Fruit fly (Drosophila melanogaster): ENCODE measurements around the gene CG17261.

Gene CG17261

DNA sequence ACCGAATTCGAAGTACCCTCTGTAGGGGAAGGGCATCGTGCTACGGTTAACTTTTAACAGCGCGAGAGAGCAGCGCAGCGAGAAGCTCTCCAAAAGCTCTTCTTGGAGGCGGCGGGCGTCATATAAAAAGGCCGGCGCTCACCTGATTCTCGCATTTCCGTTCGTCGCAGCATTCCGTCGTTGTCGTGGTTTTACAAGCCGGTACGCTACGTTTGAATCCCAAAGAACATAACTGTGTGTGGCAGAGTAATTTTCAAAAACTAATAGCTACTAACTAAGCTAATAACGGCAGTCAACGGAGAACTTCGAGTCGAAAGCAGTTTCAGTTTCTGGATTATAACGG is 14.1 kb downstream of the CG17261 start, which contains the start of gene FASN1 (continued):
- peak; percentile 25; the same call in 1 of the 2 replicates for TF ChIP-seq inv (GFP tag; IDR thresholded peaks at IDR 0.05; ENCODE audit: partially characterized antibody)
- TF ChIP-seq CG4617 (GFP tag; optimal IDR thresholded peaks at IDR 0.05; ENCODE audit: borderline replicate concordance) = no peak
- peak; percentile 11 for TF ChIP-seq Deaf1 (tag; optimal IDR thresholded peaks at IDR 0.05)
- TF ChIP-seq CG10959 (GFP tag; IDR thresholded peaks at IDR 0.05) = no peak
- no peak for TF ChIP-seq Awh (GFP tag; IDR thresholded peaks at IDR 0.05)
- TF ChIP-seq CG13296 (GFP tag; optimal IDR thresholded peaks at IDR 0.05) = peak; percentile 42
- TF ChIP-seq CG16863 (GFP tag; optimal IDR thresholded peaks at IDR 0.05) = no peak
- 0 out of 2 replicates have a peak, but pooled peaks have one; percentile 22 for TF ChIP-seq sob (GFP tag; IDR thresholded peaks at IDR 0.05)
- TF ChIP-seq CG12071 (GFP tag; optimal IDR thresholded peaks at IDR 0.05) = peak; percentile 65
- TF ChIP-seq CG6854 (GFP tag; optimal IDR thresholded peaks at IDR 0.05) = peak; percentile 4
- TF ChIP-seq CG7928 (GFP tag; optimal IDR thresholded peaks at IDR 0.05) = no peak
- TF ChIP-seq CG13624 (GFP tag; optimal IDR thresholded peaks at IDR 0.05) = peak; percentile 28
- TF ChIP-seq org-1 (GFP tag; optimal IDR thresholded peaks at IDR 0.05) = no peak

DNA sequence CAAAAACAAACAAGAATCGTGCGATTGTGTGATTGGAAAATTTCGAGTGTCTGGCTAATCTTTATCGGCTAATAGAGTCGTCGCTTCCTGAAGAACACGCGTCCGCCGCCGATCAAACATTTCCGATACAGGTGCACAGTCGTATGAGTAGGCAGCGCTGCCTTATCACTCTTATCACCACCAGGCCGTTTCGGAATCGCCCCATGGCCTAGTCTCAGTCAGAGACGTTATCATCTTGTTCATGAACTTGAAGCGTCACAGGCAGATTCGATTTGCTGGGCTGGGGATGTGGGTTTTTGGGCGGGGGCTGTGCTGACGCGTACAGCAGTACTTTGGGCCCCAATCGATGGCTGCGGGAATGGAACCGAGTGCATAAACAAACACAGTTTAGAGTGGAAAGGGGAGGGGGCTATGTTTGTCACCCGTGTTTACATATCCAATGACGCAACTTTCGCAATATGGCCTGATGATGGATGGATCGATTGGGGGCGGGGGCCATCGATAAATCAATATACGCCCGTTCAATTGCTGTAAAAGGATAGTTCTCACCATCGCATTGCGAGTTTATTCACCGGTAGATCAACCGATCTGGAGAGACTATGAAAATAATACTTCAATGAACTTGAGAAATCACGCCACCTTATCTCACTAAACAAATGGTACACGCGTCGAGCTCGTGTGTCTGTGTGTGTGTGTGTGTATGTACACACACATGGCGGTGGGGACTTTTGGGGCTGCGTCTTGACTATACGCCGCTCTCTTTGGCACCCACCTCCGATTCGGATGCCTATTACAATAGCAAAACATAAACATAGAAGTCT is 15.8 kb downstream of the CG17261 start:
- peak; percentile 61 for TF ChIP-seq CG10543 (GFP tag; optimal IDR thresholded peaks at IDR 0.05)
- no peak for TF ChIP-seq CG12219 (GFP tag; optimal IDR thresholded peaks at IDR 0.05)
- no peak for TF ChIP-seq ara (GFP tag; IDR thresholded peaks at IDR 0.05)
- peak; percentile 41 for TF ChIP-seq cg (GFP tag; optimal IDR thresholded peaks at IDR 0.05)
- no peak for TF ChIP-seq CG7745 (tag; optimal IDR thresholded peaks at IDR 0.05)
- TF ChIP-seq stwl (tag; optimal IDR thresholded peaks at IDR 0.05) = no peak
- peak; percentile 13 for TF ChIP-seq CG15011 (GFP tag; optimal IDR thresholded peaks at IDR 0.05)
- TF ChIP-seq wek (GFP tag; optimal IDR thresholded peaks at IDR 0.05) = peak; percentile 27
- TF ChIP-seq Fer3 (tag; optimal IDR thresholded peaks at IDR 0.05) = no peak
- TF ChIP-seq HHEX (GFP tag; optimal IDR thresholded peaks at IDR 0.05) = peak; percentile 33
- TF ChIP-seq ftz-f1 (GFP tag; optimal IDR thresholded peaks at IDR 0.05) = peak; percentile 78
- TF ChIP-seq ab (GFP tag; optimal IDR thresholded peaks at IDR 0.05) = no peak
- TF ChIP-seq CG17328 (GFP tag; IDR thresholded peaks at IDR 0.05) = no peak
- peak in 1 of 2 experiments; percentile 64 for TF ChIP-seq Pdp1 (GFP tag; optimal IDR thresholded peaks at IDR 0.05)
- no peak for TF ChIP-seq toy (GFP tag; IDR thresholded peaks at IDR 0.05)
- TF ChIP-seq CG12942 (GFP tag; optimal IDR thresholded peaks at IDR 0.05) = no peak
- TF ChIP-seq Hr3 (GFP tag; optimal IDR thresholded peaks at IDR 0.05) = no peak
- peak in 1 of 2 experiments; percentile 50 for TF ChIP-seq Eip74EF (GFP tag; optimal IDR thresholded peaks at IDR 0.05)
- TF ChIP-seq NFAT (GFP tag; IDR thresholded peaks at IDR 0.05) = peak; percentile 44; the same call in 1 of the 2 replicates
- 0 out of 3 replicates have a peak, but pooled peaks have one; percentile 19 for TF ChIP-seq vnd (GFP tag; IDR thresholded peaks at IDR 0.05; ENCODE audit: partially characterized antibody)
- no peak for TF ChIP-seq ERR (GFP tag; optimal IDR thresholded peaks at IDR 0.05)
- peak; percentile 73 for TF ChIP-seq en (GFP tag; optimal IDR thresholded peaks at IDR 0.05)
- peak; percentile 97 for TF ChIP-seq exex (tag; optimal IDR thresholded peaks at IDR 0.05)
- TF ChIP-seq CG7987 (GFP tag; optimal IDR thresholded peaks at IDR 0.05) = peak; percentile 97
- TF ChIP-seq crol (GFP tag; IDR thresholded peaks at IDR 0.05) = peak; percentile 41; the same call in 1 of the 2 replicates
- peak; percentile 59 for TF ChIP-seq CG18599 (GFP tag; optimal IDR thresholded peaks at IDR 0.05)
- TF ChIP-seq pfk (GFP tag; optimal IDR thresholded peaks at IDR 0.05) = no peak
- peak; percentile 16 for TF ChIP-seq Dek (tag; optimal IDR thresholded peaks at IDR 0.05)
- TF ChIP-seq kah (GFP tag; optimal IDR thresholded peaks at IDR 0.05) = no peak
- TF ChIP-seq luna (GFP tag; optimal IDR thresholded peaks at IDR 0.05) = no peak
- TF ChIP-seq Fer1 (GFP tag; optimal IDR thresholded peaks at IDR 0.05) = peak; percentile 28
- TF ChIP-seq ash1 (GFP tag; optimal IDR thresholded peaks at IDR 0.05) = peak; percentile 4
- peak; percentile 69 for TF ChIP-seq sens (GFP tag)
- peak; percentile 25; the same call in 1 of the 2 replicates for TF ChIP-seq Adf1 (GFP tag; IDR thresholded peaks at IDR 0.05)
- TF ChIP-seq wdn (GFP tag; IDR thresholded peaks at IDR 0.05) = no peak
